Worm (Caenorhabditis elegans): ENCODE data around the gene doxa-1.

- TF ChIP-seq ref-1 (GFP tag; conservative IDR thresholded peaks at IDR 0.05) (no peak), flt-1 (GFP tag; IDR thresholded peaks at IDR 0.05) (no peak), T22C8.4 (GFP tag; IDR thresholded peaks at IDR 0.05) (no peak)
Observed at ce11 chrIII:8571845-8572244, 9.1 kb upstream of the doxa-1 start.
